Fruit fly (Drosophila melanogaster): ENCODE results near the gene SclB.

DNA sequence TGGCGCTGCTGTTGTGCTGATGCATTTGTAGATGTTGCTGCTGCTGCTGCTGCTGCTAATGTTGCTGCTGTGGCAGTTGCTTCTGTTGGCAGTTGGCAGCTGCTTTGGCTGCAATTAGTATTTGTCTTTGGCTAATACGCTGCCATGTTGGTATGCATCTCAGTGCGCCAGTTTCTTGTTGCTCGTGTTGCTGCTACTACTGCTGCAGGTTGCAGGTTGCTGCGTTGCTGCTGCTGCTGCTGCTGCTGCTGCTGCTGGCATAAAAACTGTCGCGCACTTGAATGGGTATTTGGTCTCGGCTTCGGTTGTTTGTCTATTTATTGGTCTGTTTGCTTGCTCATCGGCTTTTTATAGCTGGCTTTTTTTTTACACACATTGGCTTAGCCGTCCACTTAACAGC is 29.0 kb upstream of the SclB start:
- TF ChIP-seq tai (GFP tag; optimal IDR thresholded peaks at IDR 0.05) (no peak), CrebA (GFP tag; optimal IDR thresholded peaks at IDR 0.05; ENCODE audit: borderline replicate concordance) (no peak), N (GFP tag; optimal IDR thresholded peaks at IDR 0.05) (no peak), h (GFP tag; optimal IDR thresholded peaks at IDR 0.05) (no peak), pan (optimal IDR thresholded peaks at IDR 0.05) (no peak), brk (GFP tag; optimal IDR thresholded peaks at IDR 0.05) (no peak), psq (GFP tag; optimal IDR thresholded peaks at IDR 0.05) (no peak), Myc (optimal IDR thresholded peaks at IDR 0.05) (no peak), jim (GFP tag; optimal IDR thresholded peaks at IDR 0.05) (no peak), Dfd (GFP tag; optimal IDR thresholded peaks at IDR 0.05) (peak; percentile 93), usp (GFP tag; optimal IDR thresholded peaks at IDR 0.05) (no peak), sv (GFP tag; optimal IDR thresholded peaks at IDR 0.05) (no peak), br (GFP tag; optimal IDR thresholded peaks at IDR 0.05) (no peak), dl (GFP tag; optimal IDR thresholded peaks at IDR 0.05; ENCODE audit: insufficient read depth in 1 of 2, partially characterized antibody in 2 of 2) (no peak)

Measured in whole organism, wandering third instar larva.